Worm (Caenorhabditis elegans) whole organism, midembryonic: ENCODE results near the gene vha-12.

Experiments used
- T22C8.4 ChIP-seq: fragments of 200-800 bp; sonication (Bioruptor generic); IDR thresholded peaks from 2 replicates; pipeline ENCODE4 v1.3.6; 2022; ENCODE audit warnings: missing genetic modification characterization, missing compliant biosample characterization
- cog-1 ChIP-seq: sonication (generic microtip); optimal IDR thresholded peaks from 2 replicates; lab custom pipeline; 2016; ENCODE audit warnings: missing genetic modification characterization, missing compliant biosample characterization
- flt-1 ChIP-seq: fragments of 200-800 bp; sonication (Bioruptor generic); IDR thresholded peaks from 2 replicates; pipeline ENCODE4 v1.3.6; 2022; ENCODE audit warnings: missing genetic modification characterization, missing compliant biosample characterization
- klf-2 ChIP-seq: fragments of 200-800 bp; sonication (Bioruptor generic); conservative IDR thresholded peaks from 2 replicates; pipeline ENCODE4 v1.3.6; 2022; ENCODE audit warnings: missing genetic modification reagents, missing genetic modification characterization, missing compliant biosample characterization
- med-1 ChIP-seq: sonication (generic microtip); optimal IDR thresholded peaks from 2 replicates; lab custom pipeline; 2017; ENCODE audit warnings: missing genetic modification characterization, mild to moderate bottlenecking, missing compliant biosample characterization, antibody characterized with exemption, missing genetic modification reagents; ENCODE audit not compliant: insufficient read depth
- ref-1 ChIP-seq: fragments of 200-800 bp; sonication (Bioruptor generic); conservative IDR thresholded peaks from 2 replicates; pipeline ENCODE4 v1.3.6; 2022; ENCODE audit warnings: missing genetic modification reagents, missing genetic modification characterization, missing compliant biosample characterization
- tab-1 ChIP-seq: fragments of 200-800 bp; sonication (Bioruptor generic); IDR thresholded peaks from 2 replicates; pipeline ENCODE4 v1.3.6; 2022; ENCODE audit warnings: missing genetic modification characterization, missing compliant biosample characterization
- ztf-23 ChIP-seq: fragments of 200-800 bp; sonication (Bioruptor generic); IDR thresholded peaks from 2 replicates; pipeline ENCODE4 v1.3.6; 2022; ENCODE audit warnings: missing genetic modification reagents, missing genetic modification characterization, missing compliant biosample characterization
- ztf-29 ChIP-seq: fragments of 200-800 bp; sonication (Bioruptor generic); IDR thresholded peaks from 2 replicates; pipeline ENCODE4 v1.3.6; 2022; ENCODE audit warnings: missing genetic modification reagents, missing genetic modification characterization, missing compliant biosample characterization

Gene vha-12

DNA sequence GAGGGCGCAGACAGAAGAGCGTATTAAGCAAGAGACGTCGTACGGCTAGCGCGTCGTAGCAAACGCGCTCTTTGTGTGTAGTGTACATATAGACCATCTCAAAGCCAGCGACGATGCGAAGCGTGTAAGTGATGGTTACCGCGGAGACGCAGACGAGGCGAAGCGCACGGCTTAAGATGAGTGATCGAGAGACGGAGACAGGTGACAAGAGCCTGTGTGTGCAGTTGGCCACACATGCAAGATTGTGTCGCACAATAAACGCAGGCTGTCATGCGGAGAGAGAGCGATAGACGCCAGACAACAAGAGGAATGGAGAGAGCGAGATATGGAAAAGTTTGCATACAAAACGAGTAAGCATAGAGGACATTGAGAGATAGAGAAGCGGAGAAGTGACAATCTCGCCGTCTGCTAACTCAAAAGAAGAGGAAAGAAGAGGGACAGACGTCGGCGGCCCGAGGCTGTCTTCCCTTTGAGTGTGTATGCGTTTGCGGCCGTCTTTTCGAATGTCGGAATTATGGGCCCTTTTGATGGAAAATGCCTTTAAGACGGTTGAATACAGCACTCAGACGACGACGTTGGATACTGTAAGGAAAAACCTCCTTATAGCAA, 32.0 kb downstream of the vha-12 start:
- TF ChIP-seq ztf-23: 0 out of 2 replicates have a peak, but pooled peaks have one; percentile 45
- no peak for TF ChIP-seq T22C8.4 (GFP tag; lab: Robert Waterston, UW)
- TF ChIP-seq tab-1 (GFP tag; lab: Robert Waterston, UW): no peak
- TF ChIP-seq ref-1 (GFP tag; lab: Robert Waterston, UW): no peak
- peak; percentile 96 for TF ChIP-seq ztf-29 (GFP tag; lab: Robert Waterston, UW)
- TF ChIP-seq med-1 (GFP tag; lab: Kevin White, UChicago): no peak
- TF ChIP-seq flt-1 (GFP tag; lab: Robert Waterston, UW): no peak
- TF ChIP-seq klf-2 (GFP tag; lab: Robert Waterston, UW): no peak
- peak; percentile 36 for TF ChIP-seq cog-1 (tag; lab: Kevin White, UChicago)

ce11 chrX:4235752-4236151, 44.9 kb downstream of the vha-12 start, which contains the start of gene rab-37:
Gene rab-37, minus strand, starts transcription at chrX:4235852.
- TF ChIP-seq tab-1 (GFP tag; lab: Robert Waterston, UW) (no peak), ztf-29 (GFP tag; lab: Robert Waterston, UW) (no peak), med-1 (GFP tag; lab: Kevin White, UChicago) (no peak), cog-1 (tag; lab: Kevin White, UChicago) (no peak), flt-1 (GFP tag; lab: Robert Waterston, UW) (no peak), T22C8.4 (GFP tag; lab: Robert Waterston, UW) (no peak), ztf-23 (no peak), ref-1 (GFP tag; lab: Robert Waterston, UW) (no peak), klf-2 (GFP tag; lab: Robert Waterston, UW) (no peak)

DNA sequence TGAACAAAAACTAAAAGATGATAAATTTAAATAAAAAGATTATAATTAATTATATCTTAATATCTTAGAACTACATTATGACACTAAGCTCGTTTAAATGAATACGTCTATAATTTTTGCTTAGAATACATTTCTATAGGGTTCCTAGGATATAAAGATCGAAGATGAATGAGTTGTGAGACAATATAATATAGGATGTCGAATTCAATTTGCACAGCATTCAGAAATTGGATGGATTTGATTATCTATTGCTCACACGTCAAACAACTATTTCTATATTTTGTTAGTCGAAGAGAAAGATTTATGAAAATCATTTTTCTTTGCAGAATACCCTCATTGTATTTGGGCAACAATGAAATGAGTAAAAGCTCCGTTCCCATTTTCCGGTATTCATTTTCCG, 48.1 kb downstream of the vha-12 start:
- TF ChIP-seq tab-1 (GFP tag; lab: Robert Waterston, UW) (no peak), flt-1 (GFP tag; lab: Robert Waterston, UW) (no peak), ztf-29 (GFP tag; lab: Robert Waterston, UW) (no peak), T22C8.4 (GFP tag; lab: Robert Waterston, UW) (no peak), med-1 (GFP tag; lab: Kevin White, UChicago) (no peak), ztf-23 (no peak), ref-1 (GFP tag; lab: Robert Waterston, UW) (no peak), cog-1 (tag; lab: Kevin White, UChicago) (no peak), klf-2 (GFP tag; lab: Robert Waterston, UW) (no peak)
